Worm (Caenorhabditis elegans): ENCODE results near the gene mdt-15.

DNA sequence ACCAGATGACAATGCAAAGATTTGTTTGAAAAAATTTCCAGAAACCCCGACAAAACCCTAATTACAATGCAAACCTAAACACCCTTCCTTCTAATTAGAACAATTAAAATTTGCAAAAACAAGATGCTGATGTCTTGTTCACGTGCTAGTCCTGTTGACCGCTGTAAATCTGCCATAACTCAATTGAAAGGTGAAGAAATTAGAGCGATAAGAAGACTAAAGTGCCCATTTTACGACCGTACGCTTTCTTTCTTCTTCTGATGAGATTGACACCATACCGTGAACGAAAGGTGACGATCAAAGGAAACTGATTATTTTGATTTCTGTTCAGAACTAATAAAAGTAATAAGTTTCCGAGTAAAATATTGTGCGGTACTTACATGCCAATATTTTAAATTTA lies 20.1 kb downstream of the mdt-15 start:
- TF ChIP-seq lin-32 (GFP tag; optimal IDR thresholded peaks at IDR 0.05) (no peak), lsy-2 (tag; optimal IDR thresholded peaks at IDR 0.05) (no peak), mls-2 (tag; optimal IDR thresholded peaks at IDR 0.05) (no peak), ces-1 (GFP tag; optimal IDR thresholded peaks at IDR 0.05) (no peak), sptf-1 (tag; optimal IDR thresholded peaks at IDR 0.05) (no peak), mep-1 (tag; optimal IDR thresholded peaks at IDR 0.05) (no peak)
